Worm (Caenorhabditis elegans) whole organism, L4/young adult: ENCODE data around the gene sds-22.

Source experiments
- W03F9.2 ChIP-seq: fragments of 150-350 bp; optimal IDR thresholded peaks from 2 replicates; lab custom pipeline; 2014; ENCODE audit warnings: missing biosample characterization, missing genetic modification characterization
- dao-5 ChIP-seq: sonication (generic microtip); optimal IDR thresholded peaks from 2 replicates; lab custom pipeline; 2016; ENCODE audit warnings: missing genotype, missing genetic modification characterization, moderate library complexity, missing compliant biosample characterization
- him-1 ChIP-seq: sonication (generic microtip); optimal IDR thresholded peaks from 2 replicates; lab custom pipeline; 2016; ENCODE audit warnings: missing genotype, missing genetic modification reagents, missing genetic modification characterization, missing compliant biosample characterization

DNA sequence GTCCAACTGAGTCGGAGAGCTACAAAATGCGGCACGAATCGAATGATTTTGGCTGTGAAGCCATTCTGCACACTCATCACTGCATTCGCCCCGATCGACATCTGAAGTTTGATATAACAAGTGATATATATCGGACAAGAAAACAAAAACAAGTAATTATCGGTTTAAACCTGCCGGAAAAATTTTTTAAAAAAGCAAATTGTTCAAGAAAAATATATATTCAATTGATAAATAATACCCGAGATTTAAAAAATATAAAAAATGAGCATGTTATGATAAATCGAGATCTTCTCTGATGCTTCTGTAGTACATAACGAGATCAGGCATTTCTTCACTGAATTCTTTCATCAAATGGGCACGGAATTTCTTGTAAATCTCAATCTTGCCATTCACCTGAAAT, 4.5 kb upstream of the sds-22 start, which contains the start of gene T09A5.5:
- TF ChIP-seq dao-5 (tag; lab: Kevin White, UChicago) (no peak), him-1 (no peak), W03F9.2 (tag; lab: Kevin White, UChicago) (no peak)
